Worm (Caenorhabditis elegans) whole organism, L1 larva: ENCODE data around the gene C44B9.2.
A peak's percentile ranks its signal among the peaks of the same experiment; 100 is the strongest.

ENCODE experiments used
- C04F5.9 ChIP-seq: sonication (generic microtip); optimal IDR thresholded peaks from 2 replicates; lab custom pipeline; 2016; ENCODE audit warnings: missing genetic modification characterization, missing compliant biosample characterization
- C16A3.4 ChIP-seq: fragments of 150-350 bp; optimal IDR thresholded peaks from 2 replicates; lab custom pipeline; 2014; ENCODE audit warnings: missing biosample characterization, missing genetic modification characterization
- aha-1 ChIP-seq: fragments of 150-350 bp; optimal IDR thresholded peaks from 2 replicates; lab custom pipeline; 2014; ENCODE audit warnings: missing biosample characterization, missing genetic modification characterization
- blmp-1 ChIP-seq: fragments of 150-350 bp; optimal IDR thresholded peaks from 2 replicates; lab custom pipeline; 2014; ENCODE audit warnings: missing biosample characterization, missing genetic modification characterization
- ceh-8 ChIP-seq: fragments of 200-800 bp; sonication (Bioruptor generic); optimal IDR thresholded peaks from 2 replicates; lab custom pipeline; 2018; ENCODE audit warnings: mild to moderate bottlenecking, missing genetic modification characterization, moderate library complexity, missing compliant biosample characterization
- ceh-82 ChIP-seq, 3 experiments: fragments of 150-350 bp in 1 of 3; sonication (generic microtip) in 2 of 3; optimal IDR thresholded peaks; 2 replicates each; lab custom pipeline; 2014 to 2017; ENCODE audit warnings: missing biosample characterization in 3 of 3, missing genetic modification characterization in 3 of 3
- ceh-90 ChIP-seq: sonication (generic microtip); optimal IDR thresholded peaks from 2 replicates; lab custom pipeline; 2016; ENCODE audit warnings: missing genetic modification characterization, missing compliant biosample characterization
- ces-1 ChIP-seq: fragments of 150-350 bp; optimal IDR thresholded peaks from 2 replicates; lab custom pipeline; 2014; ENCODE audit warnings: missing biosample characterization, missing genetic modification reagents, missing genetic modification characterization
- dsc-1 ChIP-seq: sonication (generic microtip); optimal IDR thresholded peaks from 2 replicates; lab custom pipeline; 2016; ENCODE audit warnings: mild to moderate bottlenecking, missing genetic modification characterization, missing compliant biosample characterization
- efl-1 ChIP-seq, 4 experiments: fragments of 150-350 bp; optimal IDR thresholded peaks in 3 of 4; peaks in 1 of 4; 1 replicate in 1 of 4; 2 replicates in 3 of 4; lab custom pipeline; 2014; ENCODE audit warnings: missing biosample characterization in 2 of 4, missing genetic modification characterization in 2 of 4, missing genetic modification reagents in 2 of 4
- efl-3 ChIP-seq: fragments of 200-800 bp; sonication (Bioruptor generic); optimal IDR thresholded peaks from 2 replicates; lab custom pipeline; 2018; ENCODE audit warnings: mild to moderate bottlenecking, missing genetic modification characterization, missing compliant biosample characterization
- egl-13 ChIP-seq: sonication (generic microtip); optimal IDR thresholded peaks from 2 replicates; lab custom pipeline; 2016; ENCODE audit warnings: missing genotype, missing genetic modification reagents, missing genetic modification characterization, missing compliant biosample characterization
- egl-27 ChIP-seq, 2 experiments: fragments of 150-350 bp in 1 of 2; sonication (generic microtip); optimal IDR thresholded peaks; 3 replicates each; lab custom pipeline; 2017 to 2018; ENCODE audit warnings: missing biosample characterization in 2 of 2, missing genetic modification characterization in 2 of 2, missing genetic modification reagents in 2 of 2
- elt-2 ChIP-seq: sonication (generic microtip); optimal IDR thresholded peaks from 2 replicates; lab custom pipeline; 2016; ENCODE audit warnings: missing genetic modification characterization, mild to moderate bottlenecking, inconsistent platforms, missing compliant biosample characterization, missing genetic modification reagents
- fkh-10 ChIP-seq: sonication (generic microtip); optimal IDR thresholded peaks from 2 replicates; lab custom pipeline; 2017; ENCODE audit warnings: missing biosample characterization, missing genetic modification reagents, missing genetic modification characterization
- fkh-4 ChIP-seq: sonication (generic microtip); optimal IDR thresholded peaks from 2 replicates; lab custom pipeline; 2016; ENCODE audit warnings: missing compliant biosample characterization, missing genetic modification characterization, borderline replicate concordance
- hlh-4 ChIP-seq: sonication (generic microtip); optimal IDR thresholded peaks from 2 replicates; lab custom pipeline; 2016; ENCODE audit warnings: mild to moderate bottlenecking, missing genetic modification characterization, missing compliant biosample characterization
- hpl-2 ChIP-seq: fragments of 150-350 bp; optimal IDR thresholded peaks from 2 replicates; lab custom pipeline; 2014; ENCODE audit warnings: missing biosample characterization, missing genetic modification reagents, missing genetic modification characterization
- isw-1 ChIP-seq: fragments of 200-800 bp; sonication (Bioruptor generic); IDR thresholded peaks from 2 replicates; pipeline ENCODE4 v1.3.6; 2022; ENCODE audit warnings: missing genetic modification characterization, missing compliant biosample characterization
- jun-1 ChIP-seq: fragments of 150-350 bp; optimal IDR thresholded peaks from 2 replicates; lab custom pipeline; 2014; ENCODE audit warnings: missing biosample characterization, missing genetic modification reagents, missing genetic modification characterization
- lin-13 ChIP-seq: fragments of 150-350 bp; optimal IDR thresholded peaks from 2 replicates; lab custom pipeline; 2014; ENCODE audit warnings: missing biosample characterization, missing genetic modification reagents, missing genetic modification characterization
- lin-14 ChIP-seq: fragments of 200-800 bp; sonication (Bioruptor generic); optimal IDR thresholded peaks from 2 replicates; lab custom pipeline; 2018; ENCODE audit warnings: mild to moderate bottlenecking, missing genetic modification characterization, moderate library complexity, missing compliant biosample characterization
- lin-15B ChIP-seq: fragments of 150-350 bp; sonication (generic microtip); optimal IDR thresholded peaks from 3 replicates; lab custom pipeline; 2014; ENCODE audit warnings: missing biosample characterization, missing genetic modification characterization
- lir-3 ChIP-seq: sonication (generic microtip); optimal IDR thresholded peaks from 2 replicates; lab custom pipeline; 2016; ENCODE audit warnings: mild to moderate bottlenecking, missing genetic modification characterization, moderate library complexity, missing compliant biosample characterization; ENCODE audit not compliant: poor library complexity
- mdl-1 ChIP-seq, 2 experiments: fragments of 150-350 bp; optimal IDR thresholded peaks; 2 replicates each; lab custom pipeline; 2014 to 2017; ENCODE audit warnings: missing biosample characterization in 2 of 2, missing genetic modification characterization in 2 of 2, inconsistent platforms in 1 of 2
- mef-2 ChIP-seq: fragments of 150-350 bp; optimal IDR thresholded peaks from 2 replicates; lab custom pipeline; 2014; ENCODE audit warnings: missing biosample characterization, missing genetic modification characterization
- nhr-11 ChIP-seq: fragments of 150-350 bp; optimal IDR thresholded peaks from 2 replicates; lab custom pipeline; 2014; ENCODE audit warnings: missing biosample characterization, missing genetic modification characterization
- nhr-20 ChIP-seq: sonication (generic microtip); optimal IDR thresholded peaks from 2 replicates; lab custom pipeline; 2016; ENCODE audit warnings: mild to moderate bottlenecking, missing genetic modification characterization, missing compliant biosample characterization
- nhr-237 ChIP-seq: fragments of 150-350 bp; optimal IDR thresholded peaks from 2 replicates; lab custom pipeline; 2014; ENCODE audit warnings: missing biosample characterization, missing genetic modification characterization
- nhr-47 ChIP-seq: sonication (generic microtip); optimal IDR thresholded peaks from 2 replicates; lab custom pipeline; 2016; ENCODE audit warnings: mild to moderate bottlenecking, missing genetic modification characterization, moderate library complexity, missing compliant biosample characterization
- nhr-71 ChIP-seq: sonication (generic microtip); optimal IDR thresholded peaks from 2 replicates; lab custom pipeline; 2016; ENCODE audit warnings: mild to moderate bottlenecking, missing genetic modification characterization, moderate library complexity, missing compliant biosample characterization
- nhr-76 ChIP-seq: sonication (generic microtip); optimal IDR thresholded peaks from 2 replicates; lab custom pipeline; 2017; ENCODE audit warnings: missing biosample characterization, missing genetic modification characterization
- nhr-84 ChIP-seq: sonication (generic microtip); optimal IDR thresholded peaks from 2 replicates; lab custom pipeline; 2017; ENCODE audit warnings: missing biosample characterization, missing genetic modification characterization
- nhr-85 ChIP-seq: sonication (generic microtip); peaks from one replicate; lab custom pipeline; 2016; ENCODE audit warnings: missing genetic modification characterization, inconsistent platforms, missing compliant biosample characterization
- nhr-90 ChIP-seq: sonication (generic microtip); optimal IDR thresholded peaks from 2 replicates; lab custom pipeline; 2016; ENCODE audit warnings: mild to moderate bottlenecking, missing genetic modification characterization, missing compliant biosample characterization; ENCODE audit not compliant: poor library complexity
- pag-3 ChIP-seq: sonication (generic microtip); optimal IDR thresholded peaks from 2 replicates; lab custom pipeline; 2017; ENCODE audit warnings: missing genetic modification characterization, mild to moderate bottlenecking, missing compliant biosample characterization, antibody characterized with exemption, borderline replicate concordance; ENCODE audit not compliant: insufficient read depth
- pqm-1 ChIP-seq: sonication (generic microtip); optimal IDR thresholded peaks from 3 replicates; lab custom pipeline; 2017; ENCODE audit warnings: missing biosample characterization, missing genetic modification characterization
- snpc-4 ChIP-seq: fragments of 150-350 bp; optimal IDR thresholded peaks from 2 replicates; lab custom pipeline; 2014; ENCODE audit warnings: missing biosample characterization, missing genetic modification characterization
- snu-23 ChIP-seq: sonication (generic microtip); optimal IDR thresholded peaks from 2 replicates; lab custom pipeline; 2016; ENCODE audit warnings: missing genetic modification characterization, missing compliant biosample characterization
- sptf-1 ChIP-seq: fragments of 150-350 bp; optimal IDR thresholded peaks from 2 replicates; lab custom pipeline; 2014; ENCODE audit warnings: missing biosample characterization, missing genetic modification characterization
- sup-37 ChIP-seq: fragments of 200-800 bp; sonication (Bioruptor generic); optimal IDR thresholded peaks from 2 replicates; lab custom pipeline; 2018; ENCODE audit warnings: mild to moderate bottlenecking, missing genetic modification characterization, missing compliant biosample characterization
- swsn-7 ChIP-seq: sonication (generic microtip); optimal IDR thresholded peaks from 2 replicates; lab custom pipeline; 2016; ENCODE audit warnings: missing genetic modification characterization, missing compliant biosample characterization
- tbx-2 ChIP-seq: sonication (generic microtip); optimal IDR thresholded peaks from 2 replicates; lab custom pipeline; 2016; ENCODE audit warnings: missing genetic modification characterization, missing compliant biosample characterization
- unc-30 ChIP-seq: sonication (generic microtip); optimal IDR thresholded peaks from 2 replicates; lab custom pipeline; 2017; ENCODE audit warnings: missing biosample characterization, missing genetic modification characterization
- unc-86 ChIP-seq: sonication (generic microtip); optimal IDR thresholded peaks from 2 replicates; lab custom pipeline; 2016; ENCODE audit warnings: missing genetic modification characterization, missing compliant biosample characterization
- unc-98 ChIP-seq: fragments of 200-800 bp; sonication (Bioruptor generic); IDR thresholded peaks from 2 replicates; pipeline ENCODE4 v1.3.6; 2022; ENCODE audit warnings: missing genetic modification characterization, missing compliant biosample characterization
- vab-15 ChIP-seq: sonication (generic microtip); optimal IDR thresholded peaks from 2 replicates; lab custom pipeline; 2017; ENCODE audit warnings: missing genotype, mild to moderate bottlenecking, missing genetic modification characterization, missing compliant biosample characterization
- xbp-1 ChIP-seq: sonication (generic microtip); optimal IDR thresholded peaks from 2 replicates; lab custom pipeline; 2016; ENCODE audit warnings: missing genetic modification characterization, missing compliant biosample characterization
- zag-1 ChIP-seq: fragments of 150-350 bp; optimal IDR thresholded peaks from 2 replicates; lab custom pipeline; 2014; ENCODE audit warnings: missing biosample characterization, missing genetic modification characterization
- zip-4 ChIP-seq: fragments of 200-800 bp; sonication (Bioruptor generic); optimal IDR thresholded peaks from 2 replicates; lab custom pipeline; 2018; ENCODE audit warnings: mild to moderate bottlenecking, missing genetic modification characterization, moderate library complexity, missing compliant biosample characterization
- ztf-11 ChIP-seq, 2 experiments: sonication (generic microtip); optimal IDR thresholded peaks; 2 replicates each; lab custom pipeline; 2016 to 2017; ENCODE audit warnings: missing genetic modification characterization in 2 of 2, missing biosample characterization in 1 of 2, missing compliant biosample characterization in 1 of 2
- ztf-4 ChIP-seq: fragments of 150-350 bp; optimal IDR thresholded peaks from 2 replicates; lab custom pipeline; 2014; ENCODE audit warnings: missing biosample characterization, missing genetic modification characterization

Gene C44B9.2

ce11 chrIII:10905112-10905511 lies 29.9 kb downstream of the C44B9.2 start (continued):
- TF ChIP-seq swsn-7 (tag; lab: Kevin White, UChicago) (peak; percentile 37), nhr-71 (tag; lab: Kevin White, UChicago) (peak; percentile 63), egl-13 (tag; lab: Kevin White, UChicago) (peak; percentile 51), aha-1 (tag; lab: Kevin White, UChicago) (peak; percentile 12), nhr-84 (tag; lab: Kevin White, UChicago) (no peak), lin-13 (peak; percentile 5), nhr-20 (tag; lab: Kevin White, UChicago) (peak; percentile 6), tbx-2 (peak; percentile 34), unc-86 (peak; percentile 51), nhr-47 (tag; lab: Kevin White, UChicago) (peak; percentile 55), ceh-82 (tag; optimal IDR thresholded peaks at IDR 0.05; lab: Kevin White, UChicago) (peak; percentile 89 to 95 (median 94)), ceh-8 (peak; percentile 52), snu-23 (peak; percentile 41), isw-1 (no peak), elt-2 (tag; lab: Kevin White, UChicago) (no peak), sup-37 (GFP tag; lab: Kevin White, UChicago) (no peak), blmp-1 (no peak), zip-4 (GFP tag; lab: Kevin White, UChicago) (no peak), ceh-90 (tag; lab: Kevin White, UChicago) (no peak), mef-2 (tag; lab: Kevin White, UChicago) (no peak), C04F5.9 (tag; lab: Kevin White, UChicago) (no peak), snpc-4 (tag; lab: Kevin White, UChicago) (no peak), pqm-1 (tag; lab: Kevin White, UChicago) (no peak), ztf-11 (tag; optimal IDR thresholded peaks at IDR 0.05; lab: Kevin White, UChicago) (peak in 1 of 2 experiments; percentile 28), xbp-1 (tag; lab: Kevin White, UChicago) (peak; percentile 22)

ce11 chrIII:10906325-10906724 lies 31.1 kb downstream of the C44B9.2 start:
- no peak for TF ChIP-seq egl-27 (tag; optimal IDR thresholded peaks at IDR 0.05; lab: Kevin White, UChicago)
- peak in 1 of 2 experiments; percentile 9 for TF ChIP-seq efl-1 (optimal IDR thresholded peaks at IDR 0.05; lab: Kevin White, UChicago)
- peak; percentile 27 to 96 for TF ChIP-seq efl-1 (GFP tag; optimal IDR thresholded peaks at IDR 0.05 in 1 of 2; lab: Kevin White, UChicago)
- no peak for TF ChIP-seq isw-1
- no peak for TF ChIP-seq zag-1 (tag; lab: Kevin White, UChicago)
- no peak for TF ChIP-seq pag-3 (tag; lab: Kevin White, UChicago)
- TF ChIP-seq fkh-10 (GFP tag; lab: Kevin White, UChicago): no peak
- TF ChIP-seq ces-1 (GFP tag; lab: Kevin White, UChicago): no peak
- no peak for TF ChIP-seq efl-3 (GFP tag; lab: Kevin White, UChicago)
- TF ChIP-seq unc-30: no peak
- no peak for TF ChIP-seq hlh-4 (tag; lab: Kevin White, UChicago)
- no peak for TF ChIP-seq lin-14 (GFP tag; lab: Kevin White, UChicago)
- TF ChIP-seq nhr-85 (tag; lab: Kevin White, UChicago): no peak
- no peak for TF ChIP-seq unc-98 (GFP tag; lab: Robert Waterston, UW)
- TF ChIP-seq dsc-1 (tag; lab: Kevin White, UChicago): peak; percentile 9
- TF ChIP-seq sptf-1 (tag; lab: Kevin White, UChicago): no peak
- no peak for TF ChIP-seq sup-37 (GFP tag; lab: Kevin White, UChicago)
- no peak for TF ChIP-seq egl-13 (tag; lab: Kevin White, UChicago)
- no peak for TF ChIP-seq hpl-2 (GFP tag; lab: Kevin White, UChicago)
- TF ChIP-seq ztf-4 (tag; lab: Kevin White, UChicago): no peak
- no peak for TF ChIP-seq nhr-90 (tag; lab: Kevin White, UChicago)
- no peak for TF ChIP-seq vab-15
- no peak for TF ChIP-seq lir-3 (tag; lab: Kevin White, UChicago)
- no peak for TF ChIP-seq fkh-4 (tag; lab: Kevin White, UChicago)
- peak in 1 of 3 experiments; percentile 17 for TF ChIP-seq ceh-82 (tag; optimal IDR thresholded peaks at IDR 0.05; lab: Kevin White, UChicago)
- no peak for TF ChIP-seq mdl-1 (tag; optimal IDR thresholded peaks at IDR 0.05; lab: Kevin White, UChicago)
- no peak for TF ChIP-seq aha-1 (tag; lab: Kevin White, UChicago)
- TF ChIP-seq nhr-76: no peak
- TF ChIP-seq nhr-237 (tag; lab: Kevin White, UChicago): no peak
- TF ChIP-seq C16A3.4 (tag; lab: Kevin White, UChicago): no peak
- no peak for TF ChIP-seq lin-15B (tag; lab: Kevin White, UChicago)
- no peak for TF ChIP-seq jun-1 (tag; lab: Kevin White, UChicago)
- no peak for TF ChIP-seq nhr-11 (tag; lab: Kevin White, UChicago)
